Fruit fly (Drosophila melanogaster): ENCODE data around the gene Pc.

DNA sequence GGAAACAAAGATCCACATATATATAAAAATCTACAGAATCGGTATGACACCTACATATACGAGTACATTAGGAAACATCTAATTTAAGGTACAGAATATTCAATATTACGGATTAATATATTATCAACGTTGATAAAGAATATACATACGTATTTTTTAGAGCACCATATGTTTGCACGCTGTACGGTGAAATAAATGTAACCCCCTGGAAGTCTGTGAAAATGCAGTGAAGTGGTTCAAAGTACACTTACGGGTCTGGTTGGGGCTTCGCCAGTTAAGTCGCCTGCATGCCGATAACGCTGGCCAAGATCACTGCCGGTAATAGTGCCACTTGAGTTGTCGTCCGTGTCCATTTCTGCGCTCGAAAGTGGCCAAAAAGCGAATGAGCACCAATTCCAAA, 14.2 kb downstream of the Pc start:
- TF ChIP-seq Myc (optimal IDR thresholded peaks at IDR 0.05) (no peak), usp (GFP tag; optimal IDR thresholded peaks at IDR 0.05) (no peak)
